Worm (Caenorhabditis elegans) whole organism, L2 larva: Measurements from ENCODE around the gene sra-27.

Experiments used
- C34F6.9 ChIP-seq: fragments of 150-350 bp; optimal IDR thresholded peaks from 2 replicates; lab custom pipeline; 2014; ENCODE audit warnings: missing biosample characterization, missing genetic modification characterization
- R02D3.7 ChIP-seq: fragments of 150-350 bp; optimal IDR thresholded peaks from 2 replicates; lab custom pipeline; 2014; ENCODE audit warnings: missing biosample characterization, missing genetic modification characterization
- Y55F3AM.14 ChIP-seq: fragments of 200-800 bp; sonication (Bioruptor generic); optimal IDR thresholded peaks from 2 replicates; lab custom pipeline; 2018; ENCODE audit warnings: mild to moderate bottlenecking, missing genetic modification characterization, missing compliant biosample characterization
- alr-1 ChIP-seq: fragments of 150-350 bp; optimal IDR thresholded peaks from 2 replicates; lab custom pipeline; 2014; ENCODE audit warnings: missing biosample characterization, missing genetic modification characterization
- aly-2 ChIP-seq: fragments of 150-350 bp; optimal IDR thresholded peaks from 2 replicates; lab custom pipeline; 2014; ENCODE audit warnings: missing biosample characterization, missing genetic modification characterization
- ama-1 ChIP-seq: fragments of 150-350 bp; optimal IDR thresholded peaks from 2 replicates; lab custom pipeline; 2018; ENCODE audit warnings: inconsistent platforms
- blmp-1 ChIP-seq: sonication (generic microtip); optimal IDR thresholded peaks from 2 replicates; lab custom pipeline; 2017; ENCODE audit warnings: missing genetic modification characterization, mild to moderate bottlenecking, missing compliant biosample characterization, antibody characterized with exemption, moderate library complexity; ENCODE audit not compliant: insufficient read depth
- ceh-82 ChIP-seq: fragments of 150-350 bp; optimal IDR thresholded peaks from 2 replicates; lab custom pipeline; 2014; ENCODE audit warnings: missing biosample characterization, missing genetic modification characterization
- crh-2 ChIP-seq: sonication (generic microtip); optimal IDR thresholded peaks from 2 replicates; lab custom pipeline; 2017; ENCODE audit warnings: missing biosample characterization, missing genetic modification characterization
- dmd-4 ChIP-seq: sonication (generic microtip); optimal IDR thresholded peaks from 2 replicates; lab custom pipeline; 2017; ENCODE audit warnings: missing biosample characterization, missing genetic modification characterization
- egl-27 ChIP-seq: sonication (generic microtip); optimal IDR thresholded peaks from 3 replicates; lab custom pipeline; 2017; ENCODE audit warnings: missing biosample characterization, missing genetic modification reagents, missing genetic modification characterization
- elt-3 ChIP-seq: sonication (generic microtip); optimal IDR thresholded peaks from 2 replicates; lab custom pipeline; 2017; ENCODE audit warnings: missing biosample characterization, missing genetic modification characterization
- gmeb-1 ChIP-seq: fragments of 150-350 bp; optimal IDR thresholded peaks from 2 replicates; lab custom pipeline; 2014; ENCODE audit warnings: missing biosample characterization, missing genetic modification characterization
- lin-39 ChIP-seq: fragments of 150-350 bp; optimal IDR thresholded peaks from 2 replicates; lab custom pipeline; 2014; ENCODE audit warnings: missing biosample characterization, missing genetic modification reagents, missing genetic modification characterization
- lsy-2 ChIP-seq, 2 experiments: fragments of 150-350 bp in 1 of 2; sonication (generic microtip) in 1 of 2; optimal IDR thresholded peaks; 2 replicates each; lab custom pipeline; 2014 to 2017; ENCODE audit warnings: missing biosample characterization in 2 of 2, missing genetic modification characterization in 2 of 2
- mbf-1 ChIP-seq: sonication (generic microtip); optimal IDR thresholded peaks from 2 replicates; lab custom pipeline; 2017; ENCODE audit warnings: missing biosample characterization, missing genetic modification characterization
- nhr-11 ChIP-seq: fragments of 150-350 bp; optimal IDR thresholded peaks from 2 replicates; lab custom pipeline; 2014; ENCODE audit warnings: missing biosample characterization, missing genetic modification characterization
- nhr-129 ChIP-seq: fragments of 150-350 bp; optimal IDR thresholded peaks from 2 replicates; lab custom pipeline; 2014; ENCODE audit warnings: missing biosample characterization, missing genetic modification characterization
- nhr-21 ChIP-seq: fragments of 150-350 bp; optimal IDR thresholded peaks from 2 replicates; lab custom pipeline; 2014; ENCODE audit warnings: missing biosample characterization, missing genetic modification characterization
- nhr-23 ChIP-seq: fragments of 150-350 bp; optimal IDR thresholded peaks from 2 replicates; lab custom pipeline; 2014; ENCODE audit warnings: missing biosample characterization, missing genetic modification reagents, missing genetic modification characterization
- nhr-237 ChIP-seq: fragments of 150-350 bp; optimal IDR thresholded peaks from 2 replicates; lab custom pipeline; 2014; ENCODE audit warnings: missing biosample characterization, missing genetic modification characterization
- nhr-25 ChIP-seq: fragments of 150-350 bp; sonication (generic microtip); optimal IDR thresholded peaks from 3 replicates; lab custom pipeline; 2014; ENCODE audit warnings: missing biosample characterization, missing genetic modification characterization
- nhr-6 ChIP-seq: fragments of 150-350 bp; optimal IDR thresholded peaks from 2 replicates; lab custom pipeline; 2014; ENCODE audit warnings: missing biosample characterization, missing genetic modification characterization
- nhr-77 ChIP-seq: fragments of 150-350 bp; optimal IDR thresholded peaks from 2 replicates; lab custom pipeline; 2014; ENCODE audit warnings: missing biosample characterization, missing genetic modification characterization
- peb-1 ChIP-seq: fragments of 150-350 bp; optimal IDR thresholded peaks from 2 replicates; lab custom pipeline; 2014; ENCODE audit warnings: missing biosample characterization, missing genetic modification characterization
- sma-3 ChIP-seq: sonication (generic microtip); optimal IDR thresholded peaks from 2 replicates; lab custom pipeline; 2016; ENCODE audit warnings: missing genetic modification reagents, missing genetic modification characterization, missing compliant biosample characterization
- sma-9 ChIP-seq, 2 experiments: fragments of 150-350 bp in 1 of 2; sonication (generic microtip) in 1 of 2; optimal IDR thresholded peaks; 2 replicates each; lab custom pipeline; 2014 to 2016; ENCODE audit warnings: missing genetic modification characterization in 2 of 2, mild to moderate bottlenecking in 1 of 2, missing biosample characterization in 1 of 2, missing compliant biosample characterization in 1 of 2, missing genetic modification reagents in 1 of 2, moderate library complexity in 1 of 2
- snpc-4 ChIP-seq: fragments of 150-350 bp; optimal IDR thresholded peaks from 2 replicates; lab custom pipeline; 2014; ENCODE audit warnings: missing biosample characterization, missing genetic modification characterization
- unc-39 ChIP-seq: fragments of 150-350 bp; optimal IDR thresholded peaks from 2 replicates; lab custom pipeline; 2014; ENCODE audit warnings: missing biosample characterization, missing genetic modification characterization
- unc-62 ChIP-seq: fragments of 150-350 bp; optimal IDR thresholded peaks from 2 replicates; lab custom pipeline; 2014; ENCODE audit warnings: missing biosample characterization, missing genetic modification reagents, missing genetic modification characterization
- zag-1 ChIP-seq: fragments of 150-350 bp; optimal IDR thresholded peaks from 2 replicates; lab custom pipeline; 2014; ENCODE audit warnings: missing biosample characterization, missing genetic modification characterization
- ztf-4 ChIP-seq: fragments of 150-350 bp; optimal IDR thresholded peaks from 2 replicates; lab custom pipeline; 2014; ENCODE audit warnings: missing biosample characterization, missing genetic modification characterization

sra-27 gene

ce11 chrII:6578378-6578777 is 9.6 kb downstream of the sra-27 start, which contains the start of gene sra-31:
Gene sra-31, minus strand, starts transcription at chrII:6578478.
- TF ChIP-seq C34F6.9 (no peak), nhr-77 (tag; lab: Kevin White, UChicago) (no peak), Y55F3AM.14 (GFP tag; lab: Kevin White, UChicago) (no peak), nhr-25 (tag; lab: Kevin White, UChicago) (no peak), gmeb-1 (tag; lab: Kevin White, UChicago) (no peak), sma-3 (GFP tag; lab: Kevin White, UChicago) (no peak), nhr-6 (tag; lab: Kevin White, UChicago) (no peak), ceh-82 (tag; lab: Kevin White, UChicago) (no peak), unc-39 (no peak), sma-9 (GFP tag; optimal IDR thresholded peaks at IDR 0.05; lab: Kevin White, UChicago) (no peak), sma-9 (tag; optimal IDR thresholded peaks at IDR 0.05; lab: Kevin White, UChicago) (no peak), alr-1 (tag; lab: Kevin White, UChicago) (no peak), nhr-11 (tag; lab: Kevin White, UChicago) (no peak), crh-2 (tag; lab: Kevin White, UChicago) (no peak), blmp-1 (tag; lab: Kevin White, UChicago) (no peak)

- TF ChIP-seq unc-62 (GFP tag; lab: Kevin White, UChicago) (no peak), nhr-23 (no peak), nhr-129 (no peak), nhr-21 (tag; lab: Kevin White, UChicago) (no peak), peb-1 (tag; lab: Kevin White, UChicago) (no peak), R02D3.7 (tag; lab: Kevin White, UChicago) (no peak), egl-27 (tag; lab: Kevin White, UChicago) (no peak), crh-2 (tag; lab: Kevin White, UChicago) (no peak), nhr-237 (tag; lab: Kevin White, UChicago) (no peak), lin-39 (tag; lab: Kevin White, UChicago) (no peak), nhr-77 (tag; lab: Kevin White, UChicago) (no peak), elt-3 (tag; lab: Kevin White, UChicago) (no peak), alr-1 (tag; lab: Kevin White, UChicago) (no peak), ama-1 (lab: Kevin White, UChicago) (no peak), zag-1 (tag; lab: Kevin White, UChicago) (no peak), mbf-1 (tag; lab: Kevin White, UChicago) (no peak), blmp-1 (tag; lab: Kevin White, UChicago) (no peak), dmd-4 (tag; lab: Kevin White, UChicago) (no peak), snpc-4 (no peak)
Measured at ce11 chrII:6581236-6581635, 12.4 kb downstream of the sra-27 start, which contains the start of gene C56C10.6. Gene C56C10.6, minus strand, starts transcription at chrII:6581336.

ce11 chrII:6582758-6583157 is 14.0 kb downstream of the sra-27 start, which contains the start of gene C56C10.4:
Gene C56C10.4, plus strand, starts transcription at chrII:6583058.
- TF ChIP-seq aly-2 (tag; lab: Kevin White, UChicago) (no peak), blmp-1 (tag; lab: Kevin White, UChicago) (no peak), Y55F3AM.14 (GFP tag; lab: Kevin White, UChicago) (no peak), nhr-25 (tag; lab: Kevin White, UChicago) (no peak)

- TF ChIP-seq blmp-1 (tag; lab: Kevin White, UChicago) (no peak), sma-3 (GFP tag; lab: Kevin White, UChicago) (peak; percentile 33), sma-9 (GFP tag; optimal IDR thresholded peaks at IDR 0.05; lab: Kevin White, UChicago) (peak; percentile 27), sma-9 (tag; optimal IDR thresholded peaks at IDR 0.05; lab: Kevin White, UChicago) (no peak), crh-2 (tag; lab: Kevin White, UChicago) (peak; percentile 51), Y55F3AM.14 (GFP tag; lab: Kevin White, UChicago) (no peak), ztf-4 (tag; lab: Kevin White, UChicago) (peak; percentile 69), lsy-2 (tag; optimal IDR thresholded peaks at IDR 0.05; lab: Kevin White, UChicago) (peak; percentile 25 to 50), ama-1 (lab: Kevin White, UChicago) (peak; percentile 40)
Measured at ce11 chrII:6587264-6587870, 18.6 kb downstream of the sra-27 start, which contains the start of gene C56C10.7. Gene C56C10.7, minus strand, starts transcription at chrII:6587575.
